Fruit fly (Drosophila melanogaster) whole organism, embryonic: Measurements from ENCODE around the gene CG6287.

Source experiments
- BEAF-32 ChIP-seq: fragments of 200-800 bp; sonication (Bioruptor generic); optimal IDR thresholded peaks from 3 replicates; lab custom pipeline; 2017; ENCODE audit warnings: missing biosample characterization, missing genetic modification characterization, mild to moderate bottlenecking, moderate library complexity, missing genetic modification reagents
- Bteb2 ChIP-seq: fragments of 200-800 bp; sonication (Bioruptor generic); optimal IDR thresholded peaks from 2 replicates; lab custom pipeline; 2016; ENCODE audit warnings: missing biosample characterization, missing genetic modification characterization
- CG10147 ChIP-seq: fragments of 200-800 bp; sonication (Bioruptor generic); optimal IDR thresholded peaks from 2 replicates; lab custom pipeline; 2019; ENCODE audit warnings: missing biosample characterization, mild to moderate bottlenecking, missing genetic modification characterization, moderate library complexity
- CG10462 ChIP-seq: fragments of 200-800 bp; sonication (Bioruptor generic); optimal IDR thresholded peaks from 2 replicates; lab custom pipeline; 2016; ENCODE audit warnings: missing biosample characterization, missing genetic modification characterization
- CG10654 ChIP-seq: fragments of 200-800 bp; sonication (Bioruptor generic); optimal IDR thresholded peaks from 2 replicates; lab custom pipeline; 2016; ENCODE audit warnings: missing biosample characterization, missing genetic modification characterization
- CG11398 ChIP-seq: fragments of 200-800 bp; sonication (Bioruptor generic); optimal IDR thresholded peaks from 2 replicates; lab custom pipeline; 2016; ENCODE audit warnings: missing biosample characterization, missing genetic modification characterization
- CG14667 ChIP-seq: fragments of 200-800 bp; sonication (Bioruptor generic); IDR thresholded peaks from 2 replicates; pipeline ENCODE4 v1.3.6; 2022; ENCODE audit warnings: missing biosample characterization, missing genetic modification characterization
- CG1647 ChIP-seq: fragments of 200-800 bp; sonication (Bioruptor generic); optimal IDR thresholded peaks from 3 replicates; lab custom pipeline; 2016; ENCODE audit warnings: missing biosample characterization, missing genetic modification characterization
- CG1792 ChIP-seq: fragments of 200-800 bp; sonication (Bioruptor generic); optimal IDR thresholded peaks from 2 replicates; lab custom pipeline; 2016; ENCODE audit warnings: missing biosample characterization, missing genetic modification characterization
- CG2678 ChIP-seq: fragments of 200-800 bp; sonication (Bioruptor generic); optimal IDR thresholded peaks from 3 replicates; lab custom pipeline; 2019; ENCODE audit warnings: missing biosample characterization, mild to moderate bottlenecking, missing genetic modification characterization, moderate library complexity
- CG2712 ChIP-seq: fragments of 200-800 bp; optimal IDR thresholded peaks from 3 replicates; lab custom pipeline; 2019; ENCODE audit warnings: missing biosample characterization, mild to moderate bottlenecking, missing genetic modification characterization, moderate library complexity
- CG2875 ChIP-seq: fragments of 200-800 bp; sonication (Bioruptor generic); optimal IDR thresholded peaks from 2 replicates; lab custom pipeline; 2017; ENCODE audit warnings: missing biosample characterization, mild to moderate bottlenecking, missing genetic modification characterization, missing genetic modification reagents
- CG31441 ChIP-seq: fragments of 200-800 bp; sonication (Bioruptor generic); IDR thresholded peaks from 2 replicates; pipeline ENCODE4 v1.3.6; 2022; ENCODE audit warnings: missing biosample characterization, missing genetic modification characterization
- CG33213 ChIP-seq: fragments of 200-800 bp; sonication (Bioruptor generic); optimal IDR thresholded peaks from 3 replicates; lab custom pipeline; 2016; ENCODE audit warnings: missing biosample characterization, missing genetic modification characterization
- CG4820 ChIP-seq: fragments of 200-800 bp; sonication (Bioruptor generic); optimal IDR thresholded peaks from 3 replicates; lab custom pipeline; 2016; ENCODE audit warnings: missing biosample characterization, missing genetic modification characterization
- CG5245 ChIP-seq: fragments of 200-800 bp; sonication (Bioruptor generic); optimal IDR thresholded peaks from 3 replicates; lab custom pipeline; 2016; ENCODE audit warnings: missing biosample characterization, missing genetic modification characterization
- CG6654 ChIP-seq: fragments of 200-800 bp; sonication (Bioruptor generic); optimal IDR thresholded peaks from 2 replicates; lab custom pipeline; 2017; ENCODE audit warnings: missing biosample characterization, mild to moderate bottlenecking, missing genetic modification characterization
- CG8765 ChIP-seq: fragments of 200-800 bp; sonication (Bioruptor generic); IDR thresholded peaks from 2 replicates; pipeline ENCODE4 v1.3.6; 2022; ENCODE audit warnings: missing biosample characterization, missing genetic modification characterization
- D19A ChIP-seq: fragments of 200-800 bp; optimal IDR thresholded peaks from 3 replicates; lab custom pipeline; 2019; ENCODE audit warnings: missing biosample characterization, mild to moderate bottlenecking, missing genetic modification characterization, moderate library complexity
- Dfd ChIP-seq, 2 experiments: fragments of >200 bp; optimal IDR thresholded peaks; 2 replicates each; lab custom pipeline; 2017; ENCODE audit warnings: missing biosample characterization in 2 of 2, missing genetic modification characterization in 2 of 2
- Dll ChIP-seq: fragments of 200-800 bp; sonication (Bioruptor generic); IDR thresholded peaks from 4 replicates; pipeline ENCODE4 v1.3.6; 2022; ENCODE audit warnings: missing biosample characterization, missing genetic modification characterization; ENCODE audit not compliant: partially characterized antibody
- HLH54F ChIP-seq: fragments of 200-800 bp; sonication (Bioruptor generic); optimal IDR thresholded peaks from 3 replicates; lab custom pipeline; 2016; ENCODE audit warnings: missing biosample characterization, missing genetic modification characterization
- Hr51 ChIP-seq, 2 experiments: fragments of 200-800 bp; sonication (Bioruptor generic); optimal IDR thresholded peaks; 2 replicates in 1 of 2; 3 replicates in 1 of 2; lab custom pipeline; 2016 to 2018; ENCODE audit warnings: missing biosample characterization in 2 of 2, missing genetic modification characterization in 2 of 2, mild to moderate bottlenecking in 1 of 2, moderate library complexity in 1 of 2
- MBD-R2 ChIP-seq: fragments of 200-800 bp; sonication (Bioruptor generic); IDR thresholded peaks from 2 replicates; pipeline ENCODE4 v1.3.6; 2022; ENCODE audit warnings: missing biosample characterization, missing genetic modification characterization
- NC2α ChIP-seq: fragments of 200-800 bp; sonication (Bioruptor generic); optimal IDR thresholded peaks from 2 replicates; lab custom pipeline; 2016; ENCODE audit warnings: missing biosample characterization, missing genetic modification characterization
- Optix ChIP-seq: fragments of 200-800 bp; sonication (Bioruptor generic); IDR thresholded peaks from 3 replicates; pipeline ENCODE4 v1.3.6; 2022; ENCODE audit warnings: missing biosample characterization, missing genetic modification characterization
- Poxn ChIP-seq: fragments of 200-800 bp; sonication (Bioruptor generic); IDR thresholded peaks from 2 replicates; pipeline ENCODE4 v1.3.6; 2022; ENCODE audit warnings: missing biosample characterization, missing genetic modification characterization
- Rx ChIP-seq: fragments of 200-800 bp; sonication (Bioruptor generic); IDR thresholded peaks from 2 replicates; pipeline ENCODE4 v1.3.6; 2022; ENCODE audit warnings: missing biosample characterization, missing genetic modification characterization
- Spps ChIP-seq: fragments of 200-800 bp; sonication (Bioruptor generic); optimal IDR thresholded peaks from 2 replicates; lab custom pipeline; 2018; ENCODE audit warnings: missing biosample characterization, mild to moderate bottlenecking, missing genetic modification characterization
- al ChIP-seq: fragments of 200-800 bp; sonication (Bioruptor generic); IDR thresholded peaks from 2 replicates; pipeline ENCODE4 v1.3.6; 2022; ENCODE audit warnings: missing biosample characterization, missing genetic modification characterization
- aop ChIP-seq: fragments of 200-800 bp; sonication (Bioruptor generic); IDR thresholded peaks from 2 replicates; pipeline ENCODE4 v1.3.6; 2022; ENCODE audit warnings: missing biosample characterization, missing genetic modification characterization
- chif ChIP-seq, 2 experiments: fragments of 200-800 bp; sonication (Bioruptor generic); optimal IDR thresholded peaks; 3 replicates each; lab custom pipeline; 2016; ENCODE audit warnings: missing biosample characterization in 2 of 2, missing genetic modification characterization in 2 of 2
- corto ChIP-seq: fragments of 200-800 bp; sonication (Bioruptor generic); optimal IDR thresholded peaks from 2 replicates; lab custom pipeline; 2016; ENCODE audit warnings: missing biosample characterization, mild to moderate bottlenecking, missing genetic modification characterization, moderate library complexity
- cwo ChIP-seq: fragments of 200-800 bp; sonication (Bioruptor generic); optimal IDR thresholded peaks from 3 replicates; lab custom pipeline; 2017; ENCODE audit warnings: missing biosample characterization, missing genetic modification characterization, mild to moderate bottlenecking, moderate library complexity, missing genetic modification reagents
- dan ChIP-seq: fragments of 200-800 bp; sonication (Bioruptor generic); IDR thresholded peaks from 2 replicates; pipeline ENCODE4 v1.3.6; 2022; ENCODE audit warnings: missing biosample characterization, missing genetic modification characterization
- exex ChIP-seq: fragments of 200-800 bp; sonication (Bioruptor generic); optimal IDR thresholded peaks from 4 replicates; lab custom pipeline; 2018; ENCODE audit warnings: missing biosample characterization, mild to moderate bottlenecking, missing genetic modification characterization, moderate library complexity
- fd96Cb ChIP-seq: fragments of 200-800 bp; sonication (Bioruptor generic); optimal IDR thresholded peaks from 2 replicates; lab custom pipeline; 2018; ENCODE audit warnings: missing biosample characterization, mild to moderate bottlenecking, missing genetic modification characterization, moderate library complexity
- gem ChIP-seq: fragments of 200-800 bp; sonication (Bioruptor generic); optimal IDR thresholded peaks from 2 replicates; lab custom pipeline; 2019; ENCODE audit warnings: missing biosample characterization, mild to moderate bottlenecking, missing genetic modification characterization, moderate library complexity
- gsb ChIP-seq: fragments of 200-800 bp; sonication (Bioruptor generic); IDR thresholded peaks from 2 replicates; pipeline ENCODE4 v1.3.6; 2022; ENCODE audit warnings: missing biosample characterization, missing genetic modification characterization
- insv ChIP-seq, 2 experiments: fragments of 200-800 bp; sonication (Bioruptor generic); optimal IDR thresholded peaks; 3 replicates each; lab custom pipeline; 2016 to 2018; ENCODE audit warnings: missing biosample characterization in 2 of 2, missing genetic modification characterization in 2 of 2
- kay ChIP-seq: fragments of 200-800 bp; sonication (Bioruptor generic); optimal IDR thresholded peaks from 2 replicates; lab custom pipeline; 2016; ENCODE audit warnings: missing biosample characterization, missing genetic modification characterization
- lbe ChIP-seq: fragments of 200-800 bp; sonication (Bioruptor generic); optimal IDR thresholded peaks from 2 replicates; lab custom pipeline; 2016; ENCODE audit warnings: missing biosample characterization, mild to moderate bottlenecking, missing genetic modification characterization
- maf-S ChIP-seq: fragments of 200-800 bp; sonication (Bioruptor generic); optimal IDR thresholded peaks from 2 replicates; lab custom pipeline; 2016; ENCODE audit warnings: missing biosample characterization, missing genetic modification characterization
- pnt ChIP-seq: fragments of 200-800 bp; sonication (Bioruptor generic); optimal IDR thresholded peaks from 3 replicates; lab custom pipeline; 2016; ENCODE audit warnings: missing biosample characterization, missing genetic modification characterization
- pzg ChIP-seq: fragments of 200-800 bp; sonication (Bioruptor generic); optimal IDR thresholded peaks from 3 replicates; lab custom pipeline; 2018; ENCODE audit warnings: missing biosample characterization, mild to moderate bottlenecking, missing genetic modification characterization, moderate library complexity
- ro ChIP-seq: fragments of 200-800 bp; sonication (Bioruptor generic); IDR thresholded peaks from 2 replicates; pipeline ENCODE4 v1.3.6; 2022; ENCODE audit warnings: missing biosample characterization, missing genetic modification characterization
- schlank ChIP-seq: fragments of 200-800 bp; sonication (Bioruptor generic); optimal IDR thresholded peaks from 2 replicates; lab custom pipeline; 2018; ENCODE audit warnings: missing biosample characterization, mild to moderate bottlenecking, missing genetic modification characterization
- sim ChIP-seq: fragments of 200-800 bp; sonication (Bioruptor generic); IDR thresholded peaks from 2 replicates; pipeline ENCODE4 v1.3.6; 2022; ENCODE audit warnings: missing biosample characterization, missing genetic modification characterization
- sisA ChIP-seq: fragments of 200-800 bp; sonication (Bioruptor generic); IDR thresholded peaks from 2 replicates; pipeline ENCODE4 v1.3.6; 2022; ENCODE audit warnings: missing biosample characterization, missing genetic modification characterization
- ttk ChIP-seq: fragments of 200-800 bp; sonication (Bioruptor generic); IDR thresholded peaks from 2 replicates; pipeline ENCODE4 v2.1.2; 2022; ENCODE audit warnings: missing biosample characterization, missing genetic modification characterization
- zfh2 ChIP-seq: fragments of 200-800 bp; sonication (Bioruptor generic); optimal IDR thresholded peaks from 2 replicates; lab custom pipeline; 2016; ENCODE audit warnings: missing biosample characterization, missing genetic modification characterization

Gene CG6287

dm6 chr2L:11123499-11123898 is 32.0 kb downstream of the CG6287 start, which contains the start of the genes Csl4 and Nup160 (continued):
- TF ChIP-seq aop (GFP tag; lab: Robert Waterston, UW) (no peak), insv (GFP tag; optimal IDR thresholded peaks at IDR 0.05; lab: Kevin White, UChicago) (peak in 1 of 2 experiments; percentile 19), CG2712 (tag; lab: Kevin White, UChicago) (no peak), Hr51 (GFP tag; optimal IDR thresholded peaks at IDR 0.05; lab: Kevin White, UChicago) (peak in 1 of 2 experiments; percentile 85), Dll (0 out of 4 replicates have a peak, but pooled peaks have one; percentile 48), schlank (tag; lab: Kevin White, UChicago) (no peak), al (GFP tag; lab: Robert Waterston, UW) (peak; percentile 69), CG10147 (GFP tag; lab: Kevin White, UChicago) (no peak), corto (GFP tag; lab: Kevin White, UChicago) (no peak), CG8765 (peak; percentile 30; the same call in 1 of the 2 replicates), pnt (GFP tag; lab: Kevin White, UChicago) (peak; percentile 80), Rx (GFP tag; lab: Robert Waterston, UW) (peak; percentile 60), CG2875 (GFP tag; lab: Kevin White, UChicago) (no peak), fd96Cb (peak; percentile 44), CG4820 (GFP tag; lab: Kevin White, UChicago) (peak; percentile 69), maf-S (GFP tag; lab: Kevin White, UChicago) (peak; percentile 83), CG33213 (GFP tag; lab: Kevin White, UChicago) (peak; percentile 78), CG2678 (tag; lab: Kevin White, UChicago) (no peak), Dfd (GFP tag; optimal IDR thresholded peaks at IDR 0.05; lab: Kevin White, UChicago) (no peak), MBD-R2 (GFP tag; lab: Robert Waterston, UW) (peak; percentile 93), gem (tag; lab: Kevin White, UChicago) (no peak), Bteb2 (GFP tag; lab: Kevin White, UChicago) (peak; percentile 88), gsb (GFP tag; lab: Robert Waterston, UW) (no peak), CG5245 (GFP tag; lab: Kevin White, UChicago) (peak; percentile 69), Poxn (GFP tag; lab: Robert Waterston, UW) (no peak; the same call in 1 of the 2 replicates), dan (GFP tag; lab: Robert Waterston, UW) (no peak), ttk (GFP tag; lab: Robert Waterston, UW) (peak; percentile 74), CG10462 (peak; percentile 58), sim (GFP tag; lab: Robert Waterston, UW) (peak; percentile 9; the same call in 1 of the 2 replicates), Optix (GFP tag; lab: Robert Waterston, UW) (0 out of 3 replicates have a peak, but pooled peaks have one; percentile 37), HLH54F (GFP tag; lab: Kevin White, UChicago) (peak; percentile 90), zfh2 (peak; percentile 89), lbe (GFP tag; lab: Kevin White, UChicago) (peak; percentile 72), CG6654 (no peak), ro (GFP tag; lab: Robert Waterston, UW) (no peak), pzg (peak; percentile 67), CG10654 (peak; percentile 77), CG31441 (no peak), sisA (GFP tag; lab: Robert Waterston, UW) (peak; percentile 61), BEAF-32 (GFP tag; lab: Kevin White, UChicago) (peak; percentile 44), CG1647 (GFP tag; lab: Kevin White, UChicago) (peak; percentile 83), CG11398 (GFP tag; lab: Kevin White, UChicago) (peak; percentile 52), kay (peak; percentile 64), exex (tag; lab: Kevin White, UChicago) (peak; percentile 19), CG14667 (0 out of 2 replicates have a peak, but pooled peaks have one; percentile 34), Spps (tag; lab: Kevin White, UChicago) (peak; percentile 40), CG1792 (GFP tag; lab: Kevin White, UChicago) (peak; percentile 77), D19A (no peak), cwo (peak; percentile 41), chif (GFP tag; optimal IDR thresholded peaks at IDR 0.05; lab: Kevin White, UChicago) (peak; percentile 78 to 79), NC2α (peak; percentile 38)
